Worm (Caenorhabditis elegans) whole organism, L1 larva: ENCODE measurements around the gene dot-1.4.

Experiments used
- ceh-82 ChIP-seq, 3 experiments: fragments of 150-350 bp in 1 of 3; sonication (generic microtip) in 2 of 3; optimal IDR thresholded peaks; 2 replicates each; lab custom pipeline; 2014 to 2017; ENCODE audit warnings: missing biosample characterization in 3 of 3, missing genetic modification characterization in 3 of 3
- jun-1 ChIP-seq: fragments of 150-350 bp; optimal IDR thresholded peaks from 2 replicates; lab custom pipeline; 2014; ENCODE audit warnings: missing biosample characterization, missing genetic modification reagents, missing genetic modification characterization
- pqm-1 ChIP-seq: sonication (generic microtip); optimal IDR thresholded peaks from 3 replicates; lab custom pipeline; 2017; ENCODE audit warnings: missing biosample characterization, missing genetic modification characterization

DNA sequence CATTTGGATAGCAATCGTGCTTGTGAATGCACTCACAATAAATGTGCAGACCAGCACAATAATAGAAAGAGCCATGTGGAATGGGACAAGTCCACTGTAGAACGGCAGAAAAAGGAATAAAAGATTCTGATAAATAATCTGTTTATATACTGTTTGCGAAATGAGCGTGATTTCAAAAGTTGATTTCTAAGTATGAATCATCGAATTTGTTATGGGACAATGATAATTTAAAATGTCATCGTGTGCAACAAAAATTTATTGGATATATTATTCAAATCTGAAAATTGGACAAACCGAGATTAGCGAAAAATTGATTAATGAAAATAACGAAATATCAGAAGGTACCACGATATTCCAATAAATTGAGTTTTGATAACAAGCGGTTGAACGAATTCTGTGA lies 7.4 kb upstream of the dot-1.4 start, which contains the start of gene F55G7.5:
- TF ChIP-seq pqm-1 (tag; lab: Kevin White, UChicago) (no peak), ceh-82 (tag; optimal IDR thresholded peaks at IDR 0.05; lab: Kevin White, UChicago) (no peak), jun-1 (tag; lab: Kevin White, UChicago) (no peak)
